Worm (Caenorhabditis elegans) whole organism, early embryonic: ENCODE data around the gene C31B8.7.

Experiments used
- B0310.2 ChIP-seq: sonication (generic microtip); optimal IDR thresholded peaks from 2 replicates; lab custom pipeline; 2016; ENCODE audit warnings: mild to moderate bottlenecking, missing genetic modification characterization, missing compliant biosample characterization
- F13C5.2 ChIP-seq: sonication (generic microtip); optimal IDR thresholded peaks from 2 replicates; lab custom pipeline; 2017; ENCODE audit warnings: mild to moderate bottlenecking, missing genetic modification characterization, inconsistent platforms, missing compliant biosample characterization
- aly-1 ChIP-seq: sonication (generic microtip); optimal IDR thresholded peaks from 2 replicates; lab custom pipeline; 2016; ENCODE audit warnings: missing genetic modification characterization, missing compliant biosample characterization
- ama-1 ChIP-seq: fragments of 150-350 bp; optimal IDR thresholded peaks from 2 replicates; lab custom pipeline; 2014
- ceh-13 ChIP-seq: fragments of 200-800 bp; sonication (Bioruptor generic); optimal IDR thresholded peaks from 2 replicates; lab custom pipeline; 2018; ENCODE audit warnings: mild to moderate bottlenecking, missing genetic modification characterization, missing compliant biosample characterization
- ceh-36 ChIP-seq: sonication (generic microtip); optimal IDR thresholded peaks from 2 replicates; lab custom pipeline; 2016; ENCODE audit warnings: missing genetic modification characterization, inconsistent platforms, missing compliant biosample characterization
- flt-1 ChIP-seq: fragments of 200-800 bp; sonication (Bioruptor generic); IDR thresholded peaks from 2 replicates; pipeline ENCODE4 v1.3.6; 2022; ENCODE audit warnings: missing genetic modification characterization, missing compliant biosample characterization
- hmbx-1 ChIP-seq: sonication (generic microtip); optimal IDR thresholded peaks from 2 replicates; lab custom pipeline; 2016; ENCODE audit warnings: mild to moderate bottlenecking, missing genetic modification characterization, missing compliant biosample characterization
- hmg-4 ChIP-seq: fragments of 200-800 bp; sonication (Bioruptor generic); optimal IDR thresholded peaks from 2 replicates; lab custom pipeline; 2018; ENCODE audit warnings: mild to moderate bottlenecking, missing genetic modification characterization, missing compliant biosample characterization
- hnd-1 ChIP-seq: sonication (generic microtip); optimal IDR thresholded peaks from 2 replicates; lab custom pipeline; 2016; ENCODE audit warnings: missing genetic modification characterization, missing compliant biosample characterization
- scrt-1 ChIP-seq: fragments of 200-800 bp; sonication (Bioruptor generic); IDR thresholded peaks from 2 replicates; pipeline ENCODE4 v1.3.6; 2022; ENCODE audit warnings: missing genetic modification characterization, missing compliant biosample characterization
- sea-1 ChIP-seq: fragments of 200-800 bp; sonication (Bioruptor generic); conservative IDR thresholded peaks from 2 replicates; pipeline ENCODE4 v1.3.6; 2022; ENCODE audit warnings: missing genetic modification characterization, missing compliant biosample characterization
- tbx-11 ChIP-seq: fragments of 200-800 bp; sonication (Bioruptor generic); IDR thresholded peaks from 2 replicates; pipeline ENCODE4 v1.3.6; 2022; ENCODE audit warnings: missing genetic modification characterization, missing compliant biosample characterization
- tra-4 ChIP-seq: sonication (generic microtip); optimal IDR thresholded peaks from 2 replicates; lab custom pipeline; 2017; ENCODE audit warnings: missing genetic modification characterization, missing compliant biosample characterization

DNA sequence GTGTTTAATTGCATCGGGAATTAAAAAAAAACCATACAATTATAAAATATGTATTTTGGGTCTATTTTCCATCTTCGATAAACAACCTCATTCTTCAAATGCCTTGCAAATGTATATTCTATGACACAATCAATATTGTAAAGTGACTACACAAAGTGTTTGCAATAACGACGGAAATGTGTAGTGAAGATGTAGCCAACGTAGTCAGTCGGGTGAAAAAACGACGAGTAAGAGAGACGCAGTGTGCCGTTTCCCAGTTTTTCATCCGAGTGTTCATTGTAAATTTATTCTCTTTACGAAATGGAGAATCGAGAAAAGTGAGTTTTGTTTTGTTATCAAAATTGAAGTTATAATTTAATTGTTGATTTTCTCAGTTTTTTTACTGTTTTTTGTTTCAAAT is 11.2 kb downstream of the C31B8.7 start, which contains the start of gene F37B4.15:
- TF ChIP-seq tbx-11 (no peak), ama-1 (lab: Kevin White, UChicago) (no peak), B0310.2 (tag; lab: Kevin White, UChicago) (no peak), aly-1 (no peak), hnd-1 (tag; lab: Kevin White, UChicago) (no peak), flt-1 (GFP tag; lab: Robert Waterston, UW) (no peak), ceh-13 (no peak), scrt-1 (no peak), sea-1 (GFP tag; lab: Robert Waterston, UW) (no peak), hmg-4 (no peak), hmbx-1 (no peak), F13C5.2 (no peak), tra-4 (tag; lab: Kevin White, UChicago) (no peak), ceh-36 (tag; lab: Kevin White, UChicago) (no peak)
